Fruit fly (Drosophila melanogaster) whole organism: ENCODE measurements around the gene CG31510.
A peak's percentile ranks its signal among the peaks of the same experiment; 100 is the strongest.
"Not testable (repeated sequence)": the region's sequence is repeated elsewhere in the genome, so short reads cannot be mapped to it uniquely, and the experiment has no call there.

ENCODE experiments used
- CG8478 ChIP-seq: fragments of >200 bp; optimal IDR thresholded peaks from 2 replicates; lab custom pipeline; 2018; ENCODE audit warnings: inconsistent platforms
- Dll ChIP-seq: fragments of >200 bp; optimal IDR thresholded peaks from 2 replicates; lab custom pipeline; 2017
- EcR ChIP-seq, 2 experiments: fragments of >200 bp; optimal IDR thresholded peaks; 2 replicates each; lab custom pipeline; 2017; ENCODE audit warnings: missing biosample characterization in 2 of 2, missing genetic modification characterization in 2 of 2, missing genetic modification reagents in 2 of 2
- pan ChIP-seq: fragments of >200 bp; optimal IDR thresholded peaks from 2 replicates; lab custom pipeline; 2017
- psq ChIP-seq: fragments of >200 bp; optimal IDR thresholded peaks from 2 replicates; lab custom pipeline; 2017
- usp ChIP-seq: fragments of >200 bp; optimal IDR thresholded peaks from 2 replicates; lab custom pipeline; 2017; ENCODE audit warnings: missing biosample characterization, missing genetic modification characterization, mixed read lengths

Gene CG31510

dm6 chr3R:25123262-25123661, 542 bp upstream of the CG31510 start, which contains the start of gene vig2:
TSS of gene vig2 (plus strand) at chr3R:25123373.
- TF ChIP-seq usp (GFP tag; lab: Kevin White, UChicago); pan (lab: Kevin White, UChicago); psq: not testable (repeated sequence)

- TF ChIP-seq Dll (lab: Kevin White, UChicago) (no peak), CG8478 (lab: Kevin White, UChicago) (no peak), EcR (GFP tag; optimal IDR thresholded peaks at IDR 0.05; lab: Kevin White, UChicago) (no peak), psq (no peak), usp (GFP tag; lab: Kevin White, UChicago) (no peak)
Observed at dm6 chr3R:25112466-25112939, 10.2 kb downstream of the CG31510 start, which contains the start of gene Nepl16. TSS of gene Nepl16 (minus strand) at chr3R:25112516.

dm6 chr3R:25108932-25109331, 13.8 kb downstream of the CG31510 start, which contains the start of gene CG34027:
TSS of gene CG34027 (minus strand) at chr3R:25109032.
- TF ChIP-seq pan (lab: Kevin White, UChicago), result no peak

- TF ChIP-seq EcR (GFP tag; optimal IDR thresholded peaks at IDR 0.05; lab: Kevin White, UChicago) (no peak), Dll (lab: Kevin White, UChicago) (no peak), pan (lab: Kevin White, UChicago) (no peak), usp (GFP tag; lab: Kevin White, UChicago) (no peak), psq (no peak), CG8478 (lab: Kevin White, UChicago) (no peak)
Observed at dm6 chr3R:25102253-25102652, 20.5 kb downstream of the CG31510 start, which contains the start of gene CG45095. TSS of gene CG45095 (plus strand) at chr3R:25102553.

dm6 chr3R:25097486-25097885, 25.2 kb downstream of the CG31510 start, which contains the start of the genes CG33095 and CG33096:
TSS of gene CG33095 (plus strand) at chr3R:25097672.
TSS of gene CG33096 (plus strand) at chr3R:25097672.
- TF ChIP-seq pan (lab: Kevin White, UChicago), result no peak
- no peak for TF ChIP-seq CG8478 (lab: Kevin White, UChicago)
- TF ChIP-seq usp (GFP tag; lab: Kevin White, UChicago), result no peak
- peak in 1 of 2 experiments; percentile 2 for TF ChIP-seq EcR (GFP tag; optimal IDR thresholded peaks at IDR 0.05; lab: Kevin White, UChicago)
- TF ChIP-seq Dll (lab: Kevin White, UChicago), result no peak
- no peak for TF ChIP-seq psq

- no peak for TF ChIP-seq Dll (lab: Kevin White, UChicago)
- peak; percentile 38 for TF ChIP-seq CG8478 (lab: Kevin White, UChicago)
- no peak for TF ChIP-seq usp (GFP tag; lab: Kevin White, UChicago)
- TF ChIP-seq pan (lab: Kevin White, UChicago), result no peak
- no peak for TF ChIP-seq psq
- TF ChIP-seq EcR (GFP tag; optimal IDR thresholded peaks at IDR 0.05; lab: Kevin White, UChicago), result no peak
Observed at dm6 chr3R:25094639-25095038, 28.1 kb downstream of the CG31510 start, which contains the start of gene fd96Cb. TSS of gene fd96Cb (plus strand) at chr3R:25095012.

dm6 chr3R:25082348-25082747, 40.4 kb downstream of the CG31510 start, which contains the start of gene fd96Ca:
TSS of gene fd96Ca (plus strand) at chr3R:25082684.
- TF ChIP-seq Dll (lab: Kevin White, UChicago) (peak; percentile 82), CG8478 (lab: Kevin White, UChicago) (no peak)

- TF ChIP-seq CG8478 (lab: Kevin White, UChicago) (peak; percentile 54), usp (GFP tag; lab: Kevin White, UChicago) (no peak), EcR (GFP tag; optimal IDR thresholded peaks at IDR 0.05; lab: Kevin White, UChicago) (no peak), Dll (lab: Kevin White, UChicago) (no peak), pan (lab: Kevin White, UChicago) (no peak)
Observed at dm6 chr3R:25080446-25080845, 42.3 kb downstream of the CG31510 start.

- TF ChIP-seq pan (lab: Kevin White, UChicago), result no peak
- TF ChIP-seq psq, result no peak
- TF ChIP-seq EcR (GFP tag; optimal IDR thresholded peaks at IDR 0.05; lab: Kevin White, UChicago), result no peak
- no peak for TF ChIP-seq Dll (lab: Kevin White, UChicago)
- TF ChIP-seq usp (GFP tag; lab: Kevin White, UChicago), result no peak
- no peak for TF ChIP-seq CG8478 (lab: Kevin White, UChicago)
Observed at dm6 chr3R:25078665-25079064, 44.1 kb downstream of the CG31510 start.

- TF ChIP-seq EcR (GFP tag; optimal IDR thresholded peaks at IDR 0.05; lab: Kevin White, UChicago), result no peak
- no peak for TF ChIP-seq psq
- no peak for TF ChIP-seq usp (GFP tag; lab: Kevin White, UChicago)
- TF ChIP-seq pan (lab: Kevin White, UChicago), result no peak
- TF ChIP-seq CG8478 (lab: Kevin White, UChicago), result no peak
- TF ChIP-seq Dll (lab: Kevin White, UChicago), result no peak
Observed at dm6 chr3R:25077280-25077820, 45.4 kb downstream of the CG31510 start.

dm6 chr3R:25074558-25074964, 48.2 kb downstream of the CG31510 start, which contains the start of the genes shams and CG11920:
TSS of gene shams (minus strand) at chr3R:25074607.
TSS of gene CG11920 (plus strand) at chr3R:25074877.
- TF ChIP-seq EcR (GFP tag; optimal IDR thresholded peaks at IDR 0.05; lab: Kevin White, UChicago) (no peak), CG8478 (lab: Kevin White, UChicago) (no peak), usp (GFP tag; lab: Kevin White, UChicago) (no peak), Dll (lab: Kevin White, UChicago) (no peak), psq (no peak), pan (lab: Kevin White, UChicago) (no peak)

- TF ChIP-seq EcR (GFP tag; optimal IDR thresholded peaks at IDR 0.05; lab: Kevin White, UChicago) (no peak), usp (GFP tag; lab: Kevin White, UChicago) (no peak), CG8478 (lab: Kevin White, UChicago) (no peak), Dll (lab: Kevin White, UChicago) (no peak), pan (lab: Kevin White, UChicago) (no peak), psq (no peak)
Observed at dm6 chr3R:25070871-25071270, 51.8 kb downstream of the CG31510 start, which contains the start of gene CG11836. TSS of gene CG11836 (plus strand) at chr3R:25071126.
